Fruit fly (Drosophila melanogaster) whole organism, pupa: ENCODE data around the gene Sap-r.

Experiments
- CG10348 ChIP-seq: fragments of 200-800 bp; sonication (Bioruptor generic); IDR thresholded peaks from 2 replicates; pipeline ENCODE4 v1.3.6; 2022; ENCODE audit warnings: missing biosample characterization, missing genetic modification characterization
- CG13204 ChIP-seq: fragments of 200-800 bp; sonication (Bioruptor generic); optimal IDR thresholded peaks from 2 replicates; lab custom pipeline; 2018; ENCODE audit warnings: missing biosample characterization, mild to moderate bottlenecking, missing genetic modification characterization, moderate library complexity
- CG17806 ChIP-seq: fragments of 200-800 bp; sonication (Bioruptor generic); optimal IDR thresholded peaks from 2 replicates; lab custom pipeline; 2018; ENCODE audit warnings: missing biosample characterization, mild to moderate bottlenecking, missing genetic modification characterization, moderate library complexity
- CG32121 ChIP-seq: fragments of 200-800 bp; sonication (Bioruptor generic); IDR thresholded peaks from 2 replicates; pipeline ENCODE4 v1.3.6; 2022; ENCODE audit warnings: missing biosample characterization, missing genetic modification characterization
- CG34367 ChIP-seq: fragments of 200-800 bp; sonication (Bioruptor generic); optimal IDR thresholded peaks from 2 replicates; lab custom pipeline; 2018; ENCODE audit warnings: missing biosample characterization, mild to moderate bottlenecking, missing genetic modification characterization
- CG8301 ChIP-seq: fragments of 200-800 bp; sonication (Bioruptor generic); optimal IDR thresholded peaks from 2 replicates; lab custom pipeline; 2018; ENCODE audit warnings: missing biosample characterization, mild to moderate bottlenecking, missing genetic modification characterization
- CG9948 ChIP-seq: fragments of 200-800 bp; sonication (Bioruptor generic); optimal IDR thresholded peaks from 2 replicates; lab custom pipeline; 2018; ENCODE audit warnings: missing biosample characterization, mild to moderate bottlenecking, missing genetic modification characterization, moderate library complexity
- EcR ChIP-seq: fragments of 200-800 bp; sonication (Bioruptor generic); optimal IDR thresholded peaks from 3 replicates; lab custom pipeline; 2019; ENCODE audit warnings: missing biosample characterization, missing genetic modification characterization, mild to moderate bottlenecking, moderate library complexity, missing genetic modification reagents
- Pif1A ChIP-seq: fragments of 200-800 bp; sonication (Bioruptor generic); optimal IDR thresholded peaks from 3 replicates; lab custom pipeline; 2016; ENCODE audit warnings: missing biosample characterization, missing genetic modification characterization
- Pif1B ChIP-seq: fragments of 200-800 bp; sonication (Bioruptor generic); optimal IDR thresholded peaks from 3 replicates; lab custom pipeline; 2016; ENCODE audit warnings: missing biosample characterization, missing genetic modification characterization
- rn ChIP-seq: fragments of 200-800 bp; sonication (Bioruptor generic); IDR thresholded peaks from 2 replicates; pipeline ENCODE4 v1.3.6; 2022; ENCODE audit warnings: missing biosample characterization, missing genetic modification characterization

dm6 chr3R:30855176-30855575, 33.7 kb downstream of the Sap-r start:
- no peak for TF ChIP-seq Pif1B (GFP tag; lab: Kevin White, UChicago)
- TF ChIP-seq CG17806 (tag; lab: Kevin White, UChicago) = no peak
- TF ChIP-seq CG13204 (GFP tag; lab: Kevin White, UChicago) = no peak
- no peak for TF ChIP-seq rn
- TF ChIP-seq CG32121 (GFP tag; lab: Robert Waterston, UW) = no peak
- no peak for TF ChIP-seq CG9948 (tag; lab: Kevin White, UChicago)
- TF ChIP-seq CG10348 (GFP tag; lab: Robert Waterston, UW) = no peak
- no peak for TF ChIP-seq CG8301
- TF ChIP-seq CG34367 = no peak
- no peak for TF ChIP-seq EcR (GFP tag; lab: Kevin White, UChicago)
- no peak for TF ChIP-seq Pif1A (GFP tag; lab: Kevin White, UChicago)
